Worm (Caenorhabditis elegans): ENCODE data around the gene asp-3.
A peak's percentile ranks its signal among the peaks of the same experiment; 100 is the strongest.

asp-3 gene

DNA sequence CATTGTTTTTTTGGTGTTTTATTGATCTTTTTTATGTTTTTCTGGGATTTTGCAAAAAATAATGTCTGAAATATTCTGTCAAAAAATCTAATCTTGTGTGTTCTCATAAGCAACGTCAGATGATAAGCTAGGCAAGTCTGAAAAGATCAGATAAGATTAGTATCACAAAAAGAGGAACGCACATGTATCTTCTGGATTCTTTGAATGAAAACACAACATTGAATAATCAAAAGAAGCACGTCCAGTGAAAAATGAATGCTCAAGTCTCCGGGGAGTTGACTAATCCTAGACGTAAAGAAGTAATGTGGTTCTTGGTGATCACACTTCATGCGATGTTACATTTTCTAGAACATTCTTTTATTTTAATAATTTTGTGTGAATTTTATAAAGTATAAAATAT lies 14.6 kb downstream of the asp-3 start:
- TF ChIP-seq ztf-1 (GFP tag; conservative IDR thresholded peaks at IDR 0.05) (no peak), unc-55 (GFP tag; optimal IDR thresholded peaks at IDR 0.05) (peak; percentile 36), nhr-23 (tag; optimal IDR thresholded peaks at IDR 0.05) (no peak), skn-1 (tag; optimal IDR thresholded peaks at IDR 0.05) (no peak), nhr-21 (tag; optimal IDR thresholded peaks at IDR 0.05) (no peak), nhr-10 (tag; optimal IDR thresholded peaks at IDR 0.05) (no peak), zag-1 (tag; optimal IDR thresholded peaks at IDR 0.05) (no peak), gmeb-1 (tag; optimal IDR thresholded peaks at IDR 0.05) (no peak), lsy-2 (tag; optimal IDR thresholded peaks at IDR 0.05) (peak in 1 of 2 experiments; percentile 8), mab-5 (tag; optimal IDR thresholded peaks at IDR 0.05) (peak; percentile 22), ZK546.5 (tag; optimal IDR thresholded peaks at IDR 0.05) (no peak), nhr-129 (tag; optimal IDR thresholded peaks at IDR 0.05) (no peak), dmd-4 (tag; optimal IDR thresholded peaks at IDR 0.05) (no peak), nhr-237 (tag; optimal IDR thresholded peaks at IDR 0.05) (no peak), nhr-12 (tag; optimal IDR thresholded peaks at IDR 0.05) (no peak), C34F6.9 (tag; optimal IDR thresholded peaks at IDR 0.05) (peak; percentile 8)

- TF ChIP-seq mbf-1 (tag; optimal IDR thresholded peaks at IDR 0.05) (no peak), nhr-12 (tag; optimal IDR thresholded peaks at IDR 0.05) (no peak), nhr-10 (tag; optimal IDR thresholded peaks at IDR 0.05) (no peak), ZK546.5 (tag; optimal IDR thresholded peaks at IDR 0.05) (no peak), elt-3 (tag; optimal IDR thresholded peaks at IDR 0.05) (no peak)
Observed at ce11 chrX:6806463-6806862, 15.6 kb downstream of the asp-3 start, which contains the start of gene atg-2. Gene atg-2 (plus strand): TSS chrX:6806763.

DNA sequence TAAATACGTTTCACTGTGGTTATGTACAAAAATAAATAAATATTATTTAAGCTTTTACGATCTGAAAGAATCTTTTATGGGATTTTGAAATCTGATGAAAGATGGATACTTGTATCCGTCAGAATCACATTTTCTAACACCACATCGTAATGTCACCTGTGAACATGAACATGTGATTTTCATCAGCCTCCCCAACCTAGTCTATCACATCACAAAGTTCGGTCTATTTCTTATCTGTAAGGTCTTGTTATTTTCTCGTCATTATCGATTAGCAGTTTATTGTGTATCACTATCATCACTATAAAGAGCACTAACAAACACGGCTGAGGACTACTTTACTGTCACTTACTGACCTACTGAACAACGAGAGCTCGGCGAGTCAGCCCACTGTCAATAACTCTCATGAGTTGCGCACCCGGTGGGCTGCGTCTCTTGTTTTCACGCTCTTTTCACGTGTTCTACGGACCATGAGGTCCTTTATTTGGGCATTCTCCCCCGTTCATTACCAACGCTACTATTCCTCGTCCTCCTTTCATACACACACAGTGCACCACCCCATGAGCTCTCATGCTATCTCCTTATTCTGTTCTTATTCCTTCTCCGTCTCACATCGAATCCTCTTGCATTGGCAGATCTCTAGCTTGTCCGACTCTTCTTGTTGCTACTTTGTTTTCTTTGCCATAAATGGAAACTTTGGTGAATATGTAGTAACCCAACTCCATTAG lies 16.4 kb downstream of the asp-3 start:
- TF ChIP-seq sma-3 (GFP tag; optimal IDR thresholded peaks at IDR 0.05) (peak; percentile 10), unc-55 (GFP tag; optimal IDR thresholded peaks at IDR 0.05) (peak; percentile 13), nhr-129 (tag; optimal IDR thresholded peaks at IDR 0.05) (peak; percentile 66), R02D3.7 (tag; optimal IDR thresholded peaks at IDR 0.05) (no peak), snpc-4 (tag; optimal IDR thresholded peaks at IDR 0.05) (no peak), sma-9 (GFP tag; optimal IDR thresholded peaks at IDR 0.05) (peak; percentile 42), sma-9 (tag; optimal IDR thresholded peaks at IDR 0.05) (no peak)

DNA sequence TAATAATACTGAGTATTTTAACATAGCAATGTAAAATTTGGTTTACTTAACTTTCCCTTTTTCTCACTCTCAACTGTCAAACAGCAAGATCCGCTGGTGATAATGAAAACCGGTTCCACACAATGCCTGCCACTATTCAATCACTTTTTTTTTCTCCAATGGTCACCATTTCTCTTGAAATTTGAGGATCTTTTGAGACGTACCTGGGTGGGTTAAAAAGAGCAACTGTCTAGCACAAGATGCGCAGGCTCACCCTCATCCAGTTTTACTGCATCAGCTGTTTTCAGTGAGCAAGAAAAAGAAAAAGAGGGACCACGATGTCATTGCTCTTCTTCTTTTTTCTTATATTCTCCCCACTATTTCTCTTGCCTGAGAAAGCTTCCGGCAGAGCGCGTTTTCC lies 17.4 kb downstream of the asp-3 start:
- no peak for TF ChIP-seq nhr-23 (tag; optimal IDR thresholded peaks at IDR 0.05)
- peak; percentile 57 for TF ChIP-seq C34F6.9 (tag; optimal IDR thresholded peaks at IDR 0.05)
- no peak for TF ChIP-seq unc-62 (GFP tag; optimal IDR thresholded peaks at IDR 0.05)
- peak; percentile 23 for TF ChIP-seq nhr-25 (tag; optimal IDR thresholded peaks at IDR 0.05)
- TF ChIP-seq nhr-77 (tag; optimal IDR thresholded peaks at IDR 0.05) = no peak
- peak; percentile 82 for TF ChIP-seq blmp-1 (tag; optimal IDR thresholded peaks at IDR 0.05; ENCODE audit: insufficient read depth)
- TF ChIP-seq elt-3 (tag; optimal IDR thresholded peaks at IDR 0.05) = no peak
- TF ChIP-seq Y55F3AM.14 (GFP tag; optimal IDR thresholded peaks at IDR 0.05) = peak; percentile 26
- peak; percentile 26 for TF ChIP-seq unc-55 (GFP tag; optimal IDR thresholded peaks at IDR 0.05)

DNA sequence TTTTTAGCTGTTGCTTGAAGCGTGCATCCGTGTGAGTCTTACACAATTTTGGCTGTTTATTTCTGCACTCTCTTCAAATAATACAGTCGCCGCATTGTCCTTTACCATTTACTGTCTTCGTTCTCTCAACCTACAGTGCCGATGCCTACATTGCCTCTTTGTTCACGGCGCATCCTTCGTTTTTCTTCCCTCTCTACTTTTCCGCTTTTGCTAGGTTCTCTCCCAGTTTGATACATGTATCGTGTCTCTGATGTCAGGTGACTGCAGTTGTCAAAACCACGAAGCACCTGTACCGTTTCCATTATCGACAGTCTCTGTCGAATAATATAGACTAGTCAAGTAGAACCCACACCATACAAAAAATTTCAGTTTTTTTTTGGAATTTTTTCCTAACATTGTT lies 17.8 kb downstream of the asp-3 start:
- TF ChIP-seq sma-9 (GFP tag; optimal IDR thresholded peaks at IDR 0.05) (peak; percentile 14), sma-9 (tag; optimal IDR thresholded peaks at IDR 0.05) (no peak), ztf-11 (tag; optimal IDR thresholded peaks at IDR 0.05) (no peak), ceh-82 (tag; optimal IDR thresholded peaks at IDR 0.05) (no peak), zag-1 (tag; optimal IDR thresholded peaks at IDR 0.05) (no peak), ztf-4 (tag; optimal IDR thresholded peaks at IDR 0.05) (no peak), unc-62 (GFP tag; optimal IDR thresholded peaks at IDR 0.05) (no peak), skn-1 (tag; optimal IDR thresholded peaks at IDR 0.05) (no peak), nhr-21 (tag; optimal IDR thresholded peaks at IDR 0.05) (peak; percentile 11), nhr-10 (tag; optimal IDR thresholded peaks at IDR 0.05) (no peak), mdl-1 (tag; optimal IDR thresholded peaks at IDR 0.05) (no peak), blmp-1 (tag; optimal IDR thresholded peaks at IDR 0.05; ENCODE audit: insufficient read depth) (no peak), lin-11 (tag; optimal IDR thresholded peaks at IDR 0.05) (no peak), F13H6.1 (tag; optimal IDR thresholded peaks at IDR 0.05) (no peak), lsy-2 (tag; optimal IDR thresholded peaks at IDR 0.05) (no peak), fos-1 (tag; optimal IDR thresholded peaks at IDR 0.05) (peak; percentile 32), ceh-16 (tag; optimal IDR thresholded peaks at IDR 0.05) (peak; percentile 10), sem-4 (tag; optimal IDR thresholded peaks at IDR 0.05) (no peak), unc-55 (GFP tag; optimal IDR thresholded peaks at IDR 0.05) (no peak), ama-1 (optimal IDR thresholded peaks at IDR 0.05) (no peak), mbf-1 (tag; optimal IDR thresholded peaks at IDR 0.05) (no peak), Y55F3AM.14 (GFP tag; optimal IDR thresholded peaks at IDR 0.05) (no peak), nhr-77 (tag; optimal IDR thresholded peaks at IDR 0.05) (no peak), peb-1 (tag; optimal IDR thresholded peaks at IDR 0.05) (no peak), alr-1 (tag; optimal IDR thresholded peaks at IDR 0.05) (no peak), C34F6.9 (tag; optimal IDR thresholded peaks at IDR 0.05) (no peak), mab-5 (tag; optimal IDR thresholded peaks at IDR 0.05) (no peak), nhr-6 (tag; optimal IDR thresholded peaks at IDR 0.05) (no peak), ztf-1 (GFP tag; conservative IDR thresholded peaks at IDR 0.05) (no peak), nhr-25 (tag; optimal IDR thresholded peaks at IDR 0.05) (peak; percentile 59), elt-1 (tag; optimal IDR thresholded peaks at IDR 0.05) (no peak), crh-2 (tag; optimal IDR thresholded peaks at IDR 0.05) (peak; percentile 64)

Data from whole organism, L2 larva.